Fruit fly (Drosophila melanogaster): ENCODE results near the gene Ugt36A1.

Ugt36A1 gene

dm6 chr2L:3646041-3646440 is 27.1 kb downstream of the Ugt36A1 start (continued):
- TF ChIP-seq row (GFP tag; IDR thresholded peaks at IDR 0.05) (peak; percentile 13; the same call in 1 of the 3 replicates), Deaf1 (tag; optimal IDR thresholded peaks at IDR 0.05) (peak; percentile 65), Nf-YC (tag; optimal IDR thresholded peaks at IDR 0.05) (peak; percentile 38), Nf-YB (GFP tag; optimal IDR thresholded peaks at IDR 0.05) (peak; percentile 43)

- TF ChIP-seq CG17359 (tag; optimal IDR thresholded peaks at IDR 0.05) (peak; percentile 22), unc-4 (GFP tag; IDR thresholded peaks at IDR 0.05; ENCODE audit: partially characterized antibody) (no peak), CG30403 (GFP tag; optimal IDR thresholded peaks at IDR 0.05) (no peak), CG2116 (GFP tag; optimal IDR thresholded peaks at IDR 0.05) (no peak), CG9876 (GFP tag; optimal IDR thresholded peaks at IDR 0.05) (no peak), CG12104 (GFP tag; optimal IDR thresholded peaks at IDR 0.05) (no peak), CG18764 (GFP tag; optimal IDR thresholded peaks at IDR 0.05) (no peak), Trl (optimal IDR thresholded peaks at IDR 0.05) (no peak), Trl (GFP tag; optimal IDR thresholded peaks at IDR 0.05) (no peak), oc (tag; optimal IDR thresholded peaks at IDR 0.05) (no peak), ATbp (GFP tag; optimal IDR thresholded peaks at IDR 0.05) (peak; percentile 59), E2f2 (GFP tag; IDR thresholded peaks at IDR 0.05) (peak; percentile 15; the same call in 1 of the 2 replicates), pan (optimal IDR thresholded peaks at IDR 0.05) (no peak), pan (GFP tag; optimal IDR thresholded peaks at IDR 0.05 in 1 of 2, IDR thresholded peaks at IDR 0.05 in 1 of 2) (peak in 1 of 2 experiments; percentile 55), pzg (GFP tag; optimal IDR thresholded peaks at IDR 0.05) (no peak), Six4 (GFP tag; optimal IDR thresholded peaks at IDR 0.05) (no peak), CG10274 (GFP tag; optimal IDR thresholded peaks at IDR 0.05) (no peak), CG32772 (GFP tag; IDR thresholded peaks at IDR 0.05) (no peak), HLH3B (GFP tag; IDR thresholded peaks at IDR 0.05) (0 out of 2 replicates have a peak, but pooled peaks have one; percentile 4), ac (GFP tag; optimal IDR thresholded peaks at IDR 0.05) (no peak), hth (optimal IDR thresholded peaks at IDR 0.05) (no peak), Ptx1 (GFP tag; IDR thresholded peaks at IDR 0.05) (0 out of 2 replicates have a peak, but pooled peaks have one; percentile 30), CG1529 (GFP tag; optimal IDR thresholded peaks at IDR 0.05) (peak; percentile 43), sug (tag; optimal IDR thresholded peaks at IDR 0.05) (no peak), salm (tag; optimal IDR thresholded peaks at IDR 0.05) (peak; percentile 7), CG10543 (GFP tag; optimal IDR thresholded peaks at IDR 0.05) (no peak), zfh2 (GFP tag; optimal IDR thresholded peaks at IDR 0.05) (no peak), D (optimal IDR thresholded peaks at IDR 0.05) (no peak), D (GFP tag; optimal IDR thresholded peaks at IDR 0.05) (peak; percentile 19), dmrt99B (tag; optimal IDR thresholded peaks at IDR 0.05) (peak; percentile 36), tna (GFP tag; IDR thresholded peaks at IDR 0.05; ENCODE audit: partially characterized antibody) (no peak), Bgb (GFP tag; IDR thresholded peaks at IDR 0.05; ENCODE audit: partially characterized antibody) (no peak), HmgD (GFP tag; optimal IDR thresholded peaks at IDR 0.05) (no peak), zf30C (GFP tag; optimal IDR thresholded peaks at IDR 0.05) (no peak), CG9215 (GFP tag; IDR thresholded peaks at IDR 0.05) (no peak), seq (GFP tag; IDR thresholded peaks at IDR 0.05) (no peak), CG7928 (GFP tag; optimal IDR thresholded peaks at IDR 0.05) (no peak), CG10209 (GFP tag; optimal IDR thresholded peaks at IDR 0.05) (peak; percentile 6), CG8388 (GFP tag; optimal IDR thresholded peaks at IDR 0.05) (no peak), Sry-δ (GFP tag; optimal IDR thresholded peaks at IDR 0.05) (no peak), inv (GFP tag; IDR thresholded peaks at IDR 0.05; ENCODE audit: partially characterized antibody) (no peak), Awh (GFP tag; IDR thresholded peaks at IDR 0.05) (no peak), Taf1 (GFP tag; IDR thresholded peaks at IDR 0.05) (no peak), Rfx (GFP tag; IDR thresholded peaks at IDR 0.05) (no peak), CG12744 (GFP tag; optimal IDR thresholded peaks at IDR 0.05) (no peak), scrt (GFP tag; optimal IDR thresholded peaks at IDR 0.05) (no peak)
These were observed 28.8 kb downstream of the Ugt36A1 start for dm6 chr2L:3647521-3648172.
